Fruit fly (Drosophila melanogaster) whole organism, prepupa: ENCODE data around the gene CG5103.

Experiments used
- Blimp-1 ChIP-seq: fragments of 200-800 bp; sonication (Bioruptor generic); optimal IDR thresholded peaks from 3 replicates; lab custom pipeline; 2017; ENCODE audit warnings: missing biosample characterization, missing genetic modification characterization, mild to moderate bottlenecking, moderate library complexity, missing genetic modification reagents
- CG11902 ChIP-seq: fragments of 200-800 bp; sonication (Bioruptor generic); optimal IDR thresholded peaks from 3 replicates; lab custom pipeline; 2016; ENCODE audit warnings: missing biosample characterization, missing genetic modification characterization
- CG16779 ChIP-seq: fragments of 200-800 bp; sonication (Bioruptor generic); optimal IDR thresholded peaks from 3 replicates; lab custom pipeline; 2017; ENCODE audit warnings: missing biosample characterization, mild to moderate bottlenecking, missing genetic modification characterization
- CG32006 ChIP-seq: fragments of 200-800 bp; sonication (Bioruptor generic); optimal IDR thresholded peaks from 3 replicates; lab custom pipeline; 2017; ENCODE audit warnings: missing biosample characterization, mild to moderate bottlenecking, missing genetic modification characterization
- CG4318 ChIP-seq: fragments of 200-800 bp; sonication (Bioruptor generic); optimal IDR thresholded peaks from 3 replicates; lab custom pipeline; 2017; ENCODE audit warnings: missing biosample characterization, mild to moderate bottlenecking, missing genetic modification characterization
- CG6808 ChIP-seq: fragments of 200-800 bp; sonication (Bioruptor generic); optimal IDR thresholded peaks from 3 replicates; lab custom pipeline; 2017; ENCODE audit warnings: missing biosample characterization, missing genetic modification characterization, mild to moderate bottlenecking, moderate library complexity, missing genetic modification reagents
- CG7368 ChIP-seq: fragments of 200-800 bp; sonication (Bioruptor generic); optimal IDR thresholded peaks from 3 replicates; lab custom pipeline; 2016; ENCODE audit warnings: missing biosample characterization, missing genetic modification characterization
- Hr4 ChIP-seq: fragments of 200-800 bp; sonication (Bioruptor generic); optimal IDR thresholded peaks from 3 replicates; lab custom pipeline; 2016; ENCODE audit warnings: missing biosample characterization, missing genetic modification characterization
- achi ChIP-seq: fragments of 200-800 bp; sonication (Bioruptor generic); optimal IDR thresholded peaks from 3 replicates; lab custom pipeline; 2016; ENCODE audit warnings: missing biosample characterization, missing genetic modification characterization
- acj6 ChIP-seq: fragments of 200-800 bp; sonication (Bioruptor generic); optimal IDR thresholded peaks from 3 replicates; lab custom pipeline; 2016; ENCODE audit warnings: missing biosample characterization, missing genetic modification characterization
- eg ChIP-seq: fragments of 200-800 bp; sonication (Bioruptor generic); IDR thresholded peaks from 3 replicates; pipeline ENCODE4 v1.3.6; 2022; ENCODE audit warnings: missing biosample characterization, missing genetic modification characterization
- fd59A ChIP-seq: fragments of 200-800 bp; sonication (Bioruptor generic); optimal IDR thresholded peaks from 2 replicates; lab custom pipeline; 2017; ENCODE audit warnings: missing biosample characterization, mild to moderate bottlenecking, missing genetic modification characterization, missing genetic modification reagents
- fkh ChIP-seq: fragments of 200-800 bp; sonication (Bioruptor generic); optimal IDR thresholded peaks from 3 replicates; lab custom pipeline; 2017; ENCODE audit warnings: missing biosample characterization, mild to moderate bottlenecking, missing genetic modification characterization, moderate library complexity

DNA sequence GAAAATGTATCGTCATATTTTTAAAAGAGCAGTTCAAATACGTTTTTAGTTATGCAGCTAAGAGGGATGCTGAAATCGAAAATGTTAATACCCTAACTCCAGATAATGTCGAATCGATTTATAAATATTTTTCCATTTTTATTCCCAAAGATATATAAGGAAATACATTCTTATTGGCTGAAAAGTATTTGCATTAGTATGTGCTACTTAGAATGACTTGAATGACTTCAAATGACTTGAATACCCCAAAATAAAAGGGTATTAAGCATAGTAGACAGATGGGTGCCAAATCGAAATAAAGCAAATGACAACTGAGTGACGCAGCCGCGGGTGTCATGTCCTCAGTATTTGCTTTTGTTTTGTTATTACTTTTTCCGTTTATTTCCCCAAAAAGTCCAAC is 35.3 kb downstream of the CG5103 start:
- no peak for TF ChIP-seq fd59A
- no peak for TF ChIP-seq CG16779 (tag; lab: Kevin White, UChicago)
- TF ChIP-seq Hr4 (GFP tag; lab: Kevin White, UChicago) = no peak
- no peak for TF ChIP-seq CG6808 (GFP tag; lab: Kevin White, UChicago)
- TF ChIP-seq CG4318 (GFP tag; lab: Kevin White, UChicago) = no peak
- TF ChIP-seq achi = no peak
- TF ChIP-seq eg (GFP tag; lab: Robert Waterston, UW) = no peak
- TF ChIP-seq acj6 (GFP tag; lab: Kevin White, UChicago) = no peak
- TF ChIP-seq CG7368 (GFP tag; lab: Kevin White, UChicago) = no peak
- no peak for TF ChIP-seq fkh (GFP tag; lab: Kevin White, UChicago)
- no peak for TF ChIP-seq CG32006 (GFP tag; lab: Kevin White, UChicago)
- no peak for TF ChIP-seq CG11902 (GFP tag; lab: Kevin White, UChicago)
- TF ChIP-seq Blimp-1 (GFP tag; lab: Kevin White, UChicago) = no peak
